Fruit fly (Drosophila melanogaster) whole organism: Measurements from ENCODE around the gene CG32170.

Experiments used
- CG8478 ChIP-seq: fragments of >200 bp; optimal IDR thresholded peaks from 2 replicates; lab custom pipeline; 2018; ENCODE audit warnings: inconsistent platforms
- Dll ChIP-seq: fragments of >200 bp; optimal IDR thresholded peaks from 2 replicates; lab custom pipeline; 2017
- EcR ChIP-seq, 2 experiments: fragments of >200 bp; optimal IDR thresholded peaks; 2 replicates each; lab custom pipeline; 2017; ENCODE audit warnings: missing biosample characterization in 2 of 2, missing genetic modification characterization in 2 of 2, missing genetic modification reagents in 2 of 2
- pan ChIP-seq: fragments of >200 bp; optimal IDR thresholded peaks from 2 replicates; lab custom pipeline; 2017
- psq ChIP-seq: fragments of >200 bp; optimal IDR thresholded peaks from 2 replicates; lab custom pipeline; 2017
- usp ChIP-seq: fragments of >200 bp; optimal IDR thresholded peaks from 2 replicates; lab custom pipeline; 2017; ENCODE audit warnings: missing biosample characterization, missing genetic modification characterization, mixed read lengths

CG32170 gene

dm6 chr3L:16871630-16872029, 5.5 kb upstream of the CG32170 start:
- TF ChIP-seq CG8478 (lab: Kevin White, UChicago) = no peak
- no peak for TF ChIP-seq psq (lab: Kevin White, UChicago)
- no peak for TF ChIP-seq EcR (GFP tag; optimal IDR thresholded peaks at IDR 0.05; lab: Kevin White, UChicago)

dm6 chr3L:16872487-16872955, 4.6 kb upstream of the CG32170 start:
- TF ChIP-seq CG8478 (lab: Kevin White, UChicago) = no peak

dm6 chr3L:16873127-16873543, 4.0 kb upstream of the CG32170 start:
- TF ChIP-seq usp (no peak), pan (lab: Kevin White, UChicago) (no peak), CG8478 (lab: Kevin White, UChicago) (no peak), Dll (lab: Kevin White, UChicago) (no peak)

dm6 chr3L:16873679-16874078, 3.4 kb upstream of the CG32170 start:
- TF ChIP-seq CG8478 (lab: Kevin White, UChicago) (no peak), psq (lab: Kevin White, UChicago) (no peak), usp (no peak), pan (lab: Kevin White, UChicago) (no peak), Dll (lab: Kevin White, UChicago) (no peak), EcR (GFP tag; optimal IDR thresholded peaks at IDR 0.05; lab: Kevin White, UChicago) (no peak)

- TF ChIP-seq Dll (lab: Kevin White, UChicago) (no peak), CG8478 (lab: Kevin White, UChicago) (no peak), pan (lab: Kevin White, UChicago) (no peak), EcR (GFP tag; optimal IDR thresholded peaks at IDR 0.05; lab: Kevin White, UChicago) (no peak), psq (lab: Kevin White, UChicago) (no peak), usp (no peak)
These were observed 1.6 kb upstream of the CG32170 start for dm6 chr3L:16875484-16875883.

dm6 chr3L:16875959-16876358, 1.1 kb upstream of the CG32170 start:
- no peak for TF ChIP-seq pan (lab: Kevin White, UChicago)
- TF ChIP-seq CG8478 (lab: Kevin White, UChicago) = no peak
- TF ChIP-seq Dll (lab: Kevin White, UChicago) = no peak
- no peak for TF ChIP-seq EcR (GFP tag; optimal IDR thresholded peaks at IDR 0.05; lab: Kevin White, UChicago)
- TF ChIP-seq usp = no peak
- TF ChIP-seq psq (lab: Kevin White, UChicago) = no peak

- TF ChIP-seq pan (lab: Kevin White, UChicago) = no peak
- TF ChIP-seq EcR (GFP tag; optimal IDR thresholded peaks at IDR 0.05; lab: Kevin White, UChicago) = no peak
- no peak for TF ChIP-seq psq (lab: Kevin White, UChicago)
- no peak for TF ChIP-seq usp
- TF ChIP-seq CG8478 (lab: Kevin White, UChicago) = no peak
- TF ChIP-seq Dll (lab: Kevin White, UChicago) = no peak
These were observed 1.9 kb downstream of the CG32170 start for dm6 chr3L:16878830-16879536.

dm6 chr3L:16881097-16881496, 4.0 kb downstream of the CG32170 start:
- TF ChIP-seq pan (lab: Kevin White, UChicago) = no peak
- no peak for TF ChIP-seq psq (lab: Kevin White, UChicago)
- TF ChIP-seq usp = no peak
- TF ChIP-seq Dll (lab: Kevin White, UChicago) = no peak
- no peak for TF ChIP-seq CG8478 (lab: Kevin White, UChicago)
- no peak for TF ChIP-seq EcR (GFP tag; optimal IDR thresholded peaks at IDR 0.05; lab: Kevin White, UChicago)

dm6 chr3L:16884037-16884436, 6.9 kb downstream of the CG32170 start:
- TF ChIP-seq Dll (lab: Kevin White, UChicago) (no peak), usp (no peak), EcR (GFP tag; optimal IDR thresholded peaks at IDR 0.05; lab: Kevin White, UChicago) (no peak), pan (lab: Kevin White, UChicago) (no peak), psq (lab: Kevin White, UChicago) (no peak), CG8478 (lab: Kevin White, UChicago) (no peak)

dm6 chr3L:16885042-16885441, 7.9 kb downstream of the CG32170 start:
- TF ChIP-seq psq (lab: Kevin White, UChicago) (no peak), pan (lab: Kevin White, UChicago) (no peak), usp (no peak), CG8478 (lab: Kevin White, UChicago) (no peak), Dll (lab: Kevin White, UChicago) (no peak), EcR (GFP tag; optimal IDR thresholded peaks at IDR 0.05; lab: Kevin White, UChicago) (no peak)

- TF ChIP-seq EcR (GFP tag; optimal IDR thresholded peaks at IDR 0.05; lab: Kevin White, UChicago) (no peak), usp (no peak), psq (lab: Kevin White, UChicago) (no peak), pan (lab: Kevin White, UChicago) (no peak), Dll (lab: Kevin White, UChicago) (no peak), CG8478 (lab: Kevin White, UChicago) (no peak)
These were observed 9.2 kb downstream of the CG32170 start for dm6 chr3L:16886179-16886930.

dm6 chr3L:16887272-16887671, 10.2 kb downstream of the CG32170 start:
- TF ChIP-seq usp (no peak), Dll (lab: Kevin White, UChicago) (no peak), EcR (GFP tag; optimal IDR thresholded peaks at IDR 0.05; lab: Kevin White, UChicago) (no peak), pan (lab: Kevin White, UChicago) (no peak), psq (lab: Kevin White, UChicago) (no peak), CG8478 (lab: Kevin White, UChicago) (no peak)
